Worm (Caenorhabditis elegans) whole organism, young adult: ENCODE measurements around the gene dmd-4.

Experiments used
- D2030.7 ChIP-seq: fragments of 200-800 bp; sonication (Bioruptor generic); IDR thresholded peaks from 2 replicates; pipeline ENCODE4 v1.3.6; 2022; ENCODE audit warnings: missing genetic modification reagents, missing genetic modification characterization, missing compliant biosample characterization
- F57C9.4 ChIP-seq: sonication (generic microtip); optimal IDR thresholded peaks from 2 replicates; lab custom pipeline; 2017; ENCODE audit warnings: mild to moderate bottlenecking, missing genetic modification characterization, missing compliant biosample characterization
- Y56A3A.18 ChIP-seq: fragments of 200-800 bp; sonication (Bioruptor generic); IDR thresholded peaks from 2 replicates; pipeline ENCODE4 v1.3.6; 2022; ENCODE audit warnings: missing genetic modification reagents, missing genetic modification characterization, missing compliant biosample characterization
- ama-1 ChIP-seq, 3 experiments: fragments of 150-350 bp in 1 of 3; sonication (generic microtip) in 2 of 3; optimal IDR thresholded peaks; 2 replicates each; lab custom pipeline; 2014 to 2018; ENCODE audit warnings: missing biosample characterization in 2 of 3, missing genetic modification characterization in 2 of 3, missing genetic modification reagents in 2 of 3
- dpff-1 ChIP-seq: sonication (generic microtip); optimal IDR thresholded peaks from 2 replicates; lab custom pipeline; 2017; ENCODE audit warnings: mild to moderate bottlenecking, missing genetic modification characterization, missing compliant biosample characterization
- let-526 ChIP-seq: fragments of 200-800 bp; sonication (Bioruptor generic); IDR thresholded peaks from 2 replicates; pipeline ENCODE4 v1.3.6; 2022; ENCODE audit warnings: missing genetic modification reagents, missing genetic modification characterization, missing compliant biosample characterization
- lin-54 ChIP-seq: fragments of 200-800 bp; sonication (Bioruptor generic); optimal IDR thresholded peaks from 2 replicates; lab custom pipeline; 2018; ENCODE audit warnings: mild to moderate bottlenecking, missing genetic modification characterization, missing compliant biosample characterization
- nfya-1 ChIP-seq: sonication (generic microtip); optimal IDR thresholded peaks from 2 replicates; lab custom pipeline; 2017; ENCODE audit warnings: antibody characterized with exemption, missing compliant biosample characterization, missing genetic modification characterization, borderline replicate concordance; ENCODE audit not compliant: insufficient read depth
- nhr-80 ChIP-seq: sonication (generic microtip); optimal IDR thresholded peaks from 2 replicates; lab custom pipeline; 2016; ENCODE audit warnings: missing genetic modification characterization, missing compliant biosample characterization
- snpc-1.3 ChIP-seq: sonication (generic microtip); optimal IDR thresholded peaks from 2 replicates; lab custom pipeline; 2017; ENCODE audit warnings: missing genetic modification characterization, mild to moderate bottlenecking, missing compliant biosample characterization, antibody characterized with exemption, moderate library complexity, missing genotype, missing genetic modification reagents; ENCODE audit not compliant: insufficient read depth
- snpc-4 ChIP-seq, 5 experiments: fragments of 150-350 bp in 1 of 5; sonication (generic microtip) in 4 of 5; optimal IDR thresholded peaks; 2 replicates each; lab custom pipeline; 2014 to 2018; ENCODE audit warnings: missing genetic modification characterization in 5 of 5, missing biosample characterization in 3 of 5, antibody characterized with exemption in 2 of 5, mild to moderate bottlenecking in 2 of 5, missing compliant biosample characterization in 2 of 5, missing genotype in 2 of 5, moderate library complexity in 2 of 5, missing genetic modification reagents in 1 of 5
- unc-130 ChIP-seq: sonication (generic microtip); optimal IDR thresholded peaks from 2 replicates; lab custom pipeline; 2016; ENCODE audit warnings: missing genetic modification reagents, missing genetic modification characterization, missing compliant biosample characterization
- unc-62 ChIP-seq: fragments of 150-350 bp; optimal IDR thresholded peaks from 2 replicates; lab custom pipeline; 2014; ENCODE audit warnings: missing biosample characterization, missing genetic modification reagents, missing genetic modification characterization
- ztf-25 ChIP-seq: fragments of 200-800 bp; sonication (Bioruptor generic); IDR thresholded peaks from 2 replicates; pipeline ENCODE4 v1.3.6; 2022; ENCODE audit warnings: missing genetic modification reagents, missing genetic modification characterization, missing compliant biosample characterization

- no peak for TF ChIP-seq D2030.7 (GFP tag; lab: Robert Waterston, UW)
- TF ChIP-seq snpc-1.3 (tag; lab: Kevin White, UChicago), result no peak
- TF ChIP-seq nhr-80 (tag; lab: Kevin White, UChicago), result no peak
- no peak for TF ChIP-seq unc-62
- no peak for TF ChIP-seq nfya-1
- no peak for TF ChIP-seq dpff-1
- TF ChIP-seq Y56A3A.18 (GFP tag; lab: Robert Waterston, UW), result no peak
- TF ChIP-seq unc-130 (GFP tag; lab: Kevin White, UChicago), result no peak
- TF ChIP-seq ama-1 (optimal IDR thresholded peaks at IDR 0.05; lab: Kevin White, UChicago), result no peak
- no peak for TF ChIP-seq ama-1 (GFP tag; optimal IDR thresholded peaks at IDR 0.05; lab: Kevin White, UChicago)
- no peak for TF ChIP-seq snpc-4 (GFP tag; optimal IDR thresholded peaks at IDR 0.05; lab: Kevin White, UChicago)
- TF ChIP-seq snpc-4 (tag; optimal IDR thresholded peaks at IDR 0.05; lab: Kevin White, UChicago), result no peak
- no peak for TF ChIP-seq lin-54 (GFP tag; lab: Kevin White, UChicago)
- no peak for TF ChIP-seq ztf-25
- no peak for TF ChIP-seq let-526 (GFP tag; lab: Robert Waterston, UW)
- TF ChIP-seq F57C9.4 (tag; lab: Kevin White, UChicago), result no peak
Observed at ce11 chrX:14809905-14810304, 51.7 kb downstream of the dmd-4 start.
